Fruit fly (Drosophila melanogaster) whole organism, embryonic: ENCODE results near the gene ninaC.

Source experiments
- CG11093 ChIP-seq: fragments of 200-800 bp; sonication (Bioruptor generic); IDR thresholded peaks from 3 replicates; pipeline ENCODE4 v1.3.6; 2022; ENCODE audit warnings: missing biosample characterization, missing genetic modification characterization
- CG11456 ChIP-seq: fragments of 200-800 bp; sonication (Bioruptor generic); IDR thresholded peaks from 3 replicates; pipeline ENCODE4 v1.3.6; 2022; ENCODE audit warnings: missing biosample characterization, missing genetic modification characterization
- CG12071 ChIP-seq: fragments of 200-800 bp; sonication (Bioruptor generic); optimal IDR thresholded peaks from 3 replicates; lab custom pipeline; 2018; ENCODE audit warnings: missing biosample characterization, mild to moderate bottlenecking, missing genetic modification characterization
- CG13296 ChIP-seq: fragments of 200-800 bp; sonication (Bioruptor generic); optimal IDR thresholded peaks from 3 replicates; lab custom pipeline; 2018; ENCODE audit warnings: missing biosample characterization, mild to moderate bottlenecking, missing genetic modification characterization
- CG15601 ChIP-seq: fragments of 200-800 bp; sonication (Bioruptor generic); optimal IDR thresholded peaks from 3 replicates; lab custom pipeline; 2019; ENCODE audit warnings: missing biosample characterization, mild to moderate bottlenecking, missing genetic modification characterization, moderate library complexity
- CG1647 ChIP-seq: fragments of 200-800 bp; sonication (Bioruptor generic); optimal IDR thresholded peaks from 3 replicates; lab custom pipeline; 2016; ENCODE audit warnings: missing biosample characterization, missing genetic modification characterization
- CG2875 ChIP-seq: fragments of 200-800 bp; sonication (Bioruptor generic); optimal IDR thresholded peaks from 2 replicates; lab custom pipeline; 2017; ENCODE audit warnings: missing biosample characterization, mild to moderate bottlenecking, missing genetic modification characterization, missing genetic modification reagents
- CG30403 ChIP-seq: fragments of 200-800 bp; sonication (Bioruptor generic); optimal IDR thresholded peaks from 3 replicates; lab custom pipeline; 2016; ENCODE audit warnings: missing biosample characterization, missing genetic modification characterization
- CG4707 ChIP-seq: fragments of 200-800 bp; sonication (Bioruptor generic); optimal IDR thresholded peaks from 2 replicates; lab custom pipeline; 2018; ENCODE audit warnings: missing biosample characterization, mild to moderate bottlenecking, missing genetic modification characterization, moderate library complexity
- CG6254 ChIP-seq: fragments of 200-800 bp; sonication (Bioruptor generic); optimal IDR thresholded peaks from 3 replicates; lab custom pipeline; 2017; ENCODE audit warnings: mild to moderate bottlenecking, missing biosample characterization, missing genetic modification reagents, missing genetic modification characterization
- CG6683 ChIP-seq: fragments of 200-800 bp; sonication (Bioruptor generic); optimal IDR thresholded peaks from 2 replicates; lab custom pipeline; 2017; ENCODE audit warnings: missing biosample characterization, mild to moderate bottlenecking, missing genetic modification characterization, missing genetic modification reagents
- CG8359 ChIP-seq: fragments of 200-800 bp; sonication (Bioruptor generic); optimal IDR thresholded peaks from 2 replicates; lab custom pipeline; 2017; ENCODE audit warnings: missing biosample characterization, mild to moderate bottlenecking, missing genetic modification characterization, borderline replicate concordance
- CG9437 ChIP-seq: fragments of 200-800 bp; sonication (Bioruptor generic); optimal IDR thresholded peaks from 2 replicates; lab custom pipeline; 2018; ENCODE audit warnings: missing biosample characterization, mild to moderate bottlenecking, missing genetic modification characterization
- Chrac-16 ChIP-seq: fragments of 200-800 bp; sonication (Bioruptor generic); optimal IDR thresholded peaks from 3 replicates; lab custom pipeline; 2016; ENCODE audit warnings: missing biosample characterization, missing genetic modification characterization
- D19B ChIP-seq: fragments of 200-800 bp; sonication (Bioruptor generic); optimal IDR thresholded peaks from 2 replicates; lab custom pipeline; 2017; ENCODE audit warnings: missing biosample characterization, mild to moderate bottlenecking, missing genetic modification characterization
- Dll ChIP-seq: fragments of 200-800 bp; sonication (Bioruptor generic); IDR thresholded peaks from 4 replicates; pipeline ENCODE4 v1.3.6; 2022; ENCODE audit warnings: missing biosample characterization, missing genetic modification characterization; ENCODE audit not compliant: partially characterized antibody
- Doc3 ChIP-seq: fragments of 200-800 bp; sonication (Bioruptor generic); IDR thresholded peaks from 3 replicates; pipeline ENCODE4 v1.3.6; 2022; ENCODE audit warnings: missing biosample characterization, missing genetic modification characterization; ENCODE audit not compliant: partially characterized antibody
- Fer1 ChIP-seq: fragments of 200-800 bp; sonication (Bioruptor generic); optimal IDR thresholded peaks from 2 replicates; lab custom pipeline; 2017; ENCODE audit warnings: missing biosample characterization, mild to moderate bottlenecking, missing genetic modification characterization
- Gsc ChIP-seq: fragments of 200-800 bp; sonication (Bioruptor generic); IDR thresholded peaks from 2 replicates; pipeline ENCODE4 v1.3.6; 2022; ENCODE audit warnings: missing biosample characterization, missing genetic modification characterization
- HLH4C ChIP-seq: fragments of 200-800 bp; sonication (Bioruptor generic); IDR thresholded peaks from 3 replicates; pipeline ENCODE4 v1.3.6; 2022; ENCODE audit warnings: missing biosample characterization, missing genetic modification characterization; ENCODE audit not compliant: partially characterized antibody
- HLHmδ ChIP-seq: fragments of 200-800 bp; sonication (Bioruptor generic); optimal IDR thresholded peaks from 2 replicates; lab custom pipeline; 2018; ENCODE audit warnings: missing biosample characterization, mild to moderate bottlenecking, missing genetic modification characterization, moderate library complexity
- Kr ChIP-seq: fragments of 200-800 bp; sonication (Bioruptor generic); optimal IDR thresholded peaks from 2 replicates; lab custom pipeline; 2017; ENCODE audit warnings: missing biosample characterization, mild to moderate bottlenecking, missing genetic modification characterization
- Mes4 ChIP-seq: fragments of 200-800 bp; sonication (Bioruptor generic); optimal IDR thresholded peaks from 2 replicates; lab custom pipeline; 2016; ENCODE audit warnings: missing biosample characterization, missing genetic modification characterization
- NC2β ChIP-seq: fragments of 200-800 bp; sonication (Bioruptor generic); optimal IDR thresholded peaks from 2 replicates; lab custom pipeline; 2016; ENCODE audit warnings: missing biosample characterization, missing genetic modification characterization
- Sin3A ChIP-seq: fragments of >200 bp; optimal IDR thresholded peaks from 2 replicates; lab custom pipeline; 2018
- Spps ChIP-seq: fragments of 200-800 bp; sonication (Bioruptor generic); optimal IDR thresholded peaks from 2 replicates; lab custom pipeline; 2018; ENCODE audit warnings: missing biosample characterization, mild to moderate bottlenecking, missing genetic modification characterization
- Usf ChIP-seq: fragments of 200-800 bp; sonication (Bioruptor generic); optimal IDR thresholded peaks from 2 replicates; lab custom pipeline; 2017; ENCODE audit warnings: missing genotype, missing biosample characterization, missing genetic modification characterization
- abd-A ChIP-seq: fragments of 200-800 bp; sonication (Bioruptor generic); optimal IDR thresholded peaks from 3 replicates; lab custom pipeline; 2019; ENCODE audit warnings: missing biosample characterization, mild to moderate bottlenecking, missing genetic modification characterization, moderate library complexity
- btn ChIP-seq: fragments of 200-800 bp; sonication (Bioruptor generic); optimal IDR thresholded peaks from 2 replicates; lab custom pipeline; 2016; ENCODE audit warnings: missing biosample characterization, missing genetic modification characterization
- caup ChIP-seq: fragments of 200-800 bp; sonication (Bioruptor generic); optimal IDR thresholded peaks from 3 replicates; lab custom pipeline; 2017; ENCODE audit warnings: missing biosample characterization, mild to moderate bottlenecking, missing genetic modification characterization, moderate library complexity; ENCODE audit not compliant: severe bottlenecking
- danr ChIP-seq: fragments of 200-800 bp; sonication (Bioruptor generic); IDR thresholded peaks from 2 replicates; pipeline ENCODE4 v1.3.6; 2022; ENCODE audit warnings: missing biosample characterization, missing genetic modification characterization
- dysf ChIP-seq: fragments of 200-800 bp; sonication (Bioruptor generic); IDR thresholded peaks from 3 replicates; pipeline ENCODE4 v1.3.6; 2022; ENCODE audit warnings: missing biosample characterization, missing genetic modification characterization
- fu2 ChIP-seq: fragments of 200-800 bp; sonication (Bioruptor generic); optimal IDR thresholded peaks from 2 replicates; lab custom pipeline; 2016; ENCODE audit warnings: missing biosample characterization, missing genetic modification characterization
- gsb ChIP-seq: fragments of 200-800 bp; sonication (Bioruptor generic); IDR thresholded peaks from 2 replicates; pipeline ENCODE4 v1.3.6; 2022; ENCODE audit warnings: missing biosample characterization, missing genetic modification characterization
- hkb ChIP-seq, 2 experiments: fragments of 200-800 bp in 1 of 2; fragments of >200 bp in 1 of 2; sonication (Bioruptor generic) in 1 of 2; IDR thresholded peaks in 1 of 2; optimal IDR thresholded peaks in 1 of 2; 2 replicates each; pipeline versions ENCODE4 v1.3.6 to Lab custom; 2017 to 2022; ENCODE audit warnings: missing biosample characterization in 1 of 2, missing genetic modification characterization in 1 of 2
- jumu ChIP-seq: fragments of 200-800 bp; sonication (Bioruptor generic); optimal IDR thresholded peaks from 3 replicates; lab custom pipeline; 2016; ENCODE audit warnings: missing biosample characterization, missing genetic modification characterization
- klu ChIP-seq: fragments of 200-800 bp; sonication (Bioruptor generic); IDR thresholded peaks from 2 replicates; pipeline ENCODE4 v1.3.6; 2022; ENCODE audit warnings: missing biosample characterization, missing genetic modification characterization
- p53 ChIP-seq: fragments of 200-800 bp; sonication (Bioruptor generic); optimal IDR thresholded peaks from 2 replicates; lab custom pipeline; 2016; ENCODE audit warnings: missing biosample characterization, missing genetic modification characterization
- pb ChIP-seq: fragments of 200-800 bp; sonication (Bioruptor generic); optimal IDR thresholded peaks from 3 replicates; lab custom pipeline; 2016; ENCODE audit warnings: missing biosample characterization, missing genetic modification characterization
- peb ChIP-seq: fragments of 200-800 bp; sonication (Bioruptor generic); IDR thresholded peaks from 2 replicates; pipeline ENCODE4 v1.3.6; 2022; ENCODE audit warnings: missing biosample characterization, missing genetic modification characterization
- pnt ChIP-seq: fragments of 200-800 bp; sonication (Bioruptor generic); optimal IDR thresholded peaks from 3 replicates; lab custom pipeline; 2016; ENCODE audit warnings: missing biosample characterization, missing genetic modification characterization
- rib ChIP-seq: fragments of 200-800 bp; sonication (Bioruptor generic); IDR thresholded peaks from 2 replicates; pipeline ENCODE4 v1.3.6; 2022; ENCODE audit warnings: missing biosample characterization, missing genetic modification characterization
- run ChIP-seq: fragments of 200-800 bp; sonication (Bioruptor generic); optimal IDR thresholded peaks from 3 replicates; lab custom pipeline; 2018; ENCODE audit warnings: missing biosample characterization, mild to moderate bottlenecking, missing genetic modification characterization
- schlank ChIP-seq: fragments of 200-800 bp; sonication (Bioruptor generic); optimal IDR thresholded peaks from 2 replicates; lab custom pipeline; 2018; ENCODE audit warnings: missing biosample characterization, mild to moderate bottlenecking, missing genetic modification characterization
- sim ChIP-seq: fragments of 200-800 bp; sonication (Bioruptor generic); IDR thresholded peaks from 2 replicates; pipeline ENCODE4 v1.3.6; 2022; ENCODE audit warnings: missing biosample characterization, missing genetic modification characterization
- sna ChIP-seq: fragments of 200-800 bp; sonication (Bioruptor generic); IDR thresholded peaks from 2 replicates; pipeline ENCODE4 v1.3.6; 2022; ENCODE audit warnings: missing biosample characterization, missing genetic modification characterization; ENCODE audit not compliant: partially characterized antibody
- sob ChIP-seq: fragments of 200-800 bp; sonication (Bioruptor generic); IDR thresholded peaks from 2 replicates; pipeline ENCODE4 v1.3.6; 2022; ENCODE audit warnings: missing biosample characterization, missing genetic modification characterization
- tin ChIP-seq: fragments of 200-800 bp; sonication (Bioruptor generic); optimal IDR thresholded peaks from 3 replicates; lab custom pipeline; 2016; ENCODE audit warnings: missing biosample characterization, missing genetic modification characterization
- trh ChIP-seq: fragments of 200-800 bp; sonication (Bioruptor generic); optimal IDR thresholded peaks from 2 replicates; lab custom pipeline; 2016; ENCODE audit warnings: missing biosample characterization, missing genetic modification characterization
- ttk ChIP-seq: fragments of 200-800 bp; sonication (Bioruptor generic); IDR thresholded peaks from 2 replicates; pipeline ENCODE4 v2.1.2; 2022; ENCODE audit warnings: missing biosample characterization, missing genetic modification characterization

The ninaC gene

DNA sequence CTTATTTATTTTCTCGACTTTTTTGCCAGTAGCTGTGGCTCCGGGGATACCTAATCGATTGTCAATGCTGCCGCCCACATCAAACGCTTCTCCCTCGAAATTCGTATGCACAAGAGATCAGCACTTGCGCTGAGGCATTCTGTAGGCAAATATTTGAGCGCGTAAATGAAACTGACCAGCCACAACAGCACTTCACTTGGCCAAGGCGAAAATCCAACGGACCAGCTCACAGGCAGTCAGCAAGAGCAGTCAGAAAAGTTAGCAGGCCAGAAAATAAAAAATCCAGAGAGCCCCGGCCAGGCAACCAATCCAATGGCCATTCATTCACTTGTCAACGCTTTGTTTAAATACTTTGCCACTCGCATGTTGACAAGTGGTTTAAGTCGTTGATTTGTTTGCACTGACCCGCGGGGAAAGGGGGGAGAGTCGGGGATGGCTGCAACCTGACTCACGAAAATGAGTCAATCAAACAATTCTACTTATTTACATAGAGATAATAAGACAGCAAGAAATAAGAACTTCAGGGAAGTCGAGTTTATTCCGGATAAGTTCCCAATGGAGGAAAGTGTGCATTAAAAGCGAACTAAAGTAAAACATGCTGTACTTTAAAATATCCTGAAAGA is 38.0 kb upstream of the ninaC start (continued):
- TF ChIP-seq CG2875 (GFP tag; lab: Kevin White, UChicago) (no peak), Spps (tag; lab: Kevin White, UChicago) (no peak), CG15601 (peak; percentile 22), Fer1 (GFP tag; lab: Kevin White, UChicago) (no peak), CG30403 (GFP tag; lab: Kevin White, UChicago) (no peak), Dll (no peak), trh (GFP tag; lab: Kevin White, UChicago) (peak; percentile 4), Sin3A (lab: Kevin White, UChicago) (no peak), rib (GFP tag; lab: Robert Waterston, UW) (no peak), CG8359 (GFP tag; lab: Kevin White, UChicago) (no peak), Kr (GFP tag; lab: Kevin White, UChicago) (peak; percentile 34), CG11456 (GFP tag; lab: Robert Waterston, UW) (0 out of 3 replicates have a peak, but pooled peaks have one; percentile 38), HLHmδ (GFP tag; lab: Kevin White, UChicago) (peak; percentile 75), caup (GFP tag; lab: Kevin White, UChicago) (no peak), danr (GFP tag; lab: Robert Waterston, UW) (no peak), p53 (GFP tag; lab: Kevin White, UChicago) (peak; percentile 28), tin (GFP tag; lab: Kevin White, UChicago) (no peak), CG9437 (GFP tag; lab: Kevin White, UChicago) (no peak), jumu (GFP tag; lab: Kevin White, UChicago) (no peak), NC2β (peak; percentile 20), pb (GFP tag; lab: Kevin White, UChicago) (no peak), peb (no peak), Doc3 (GFP tag; lab: Robert Waterston, UW) (no peak), CG4707 (GFP tag; lab: Kevin White, UChicago) (no peak), pnt (GFP tag; lab: Kevin White, UChicago) (no peak), CG13296 (GFP tag; lab: Kevin White, UChicago) (peak; percentile 10), CG6254 (GFP tag; lab: Kevin White, UChicago) (no peak), gsb (no peak), CG11093 (no peak), Usf (GFP tag; lab: Kevin White, UChicago) (no peak), CG12071 (GFP tag; lab: Kevin White, UChicago) (no peak), fu2 (GFP tag; lab: Kevin White, UChicago) (no peak), sob (GFP tag; lab: Robert Waterston, UW) (no peak), Gsc (no peak), Chrac-16 (no peak), abd-A (tag; lab: Kevin White, UChicago) (no peak), run (tag; lab: Kevin White, UChicago) (no peak), hkb (optimal IDR thresholded peaks at IDR 0.05; lab: Kevin White, UChicago) (no peak), hkb (GFP tag; IDR thresholded peaks at IDR 0.05; lab: Robert Waterston, UW) (no peak; the same call in 1 of the 2 replicates), btn (GFP tag; lab: Kevin White, UChicago) (peak; percentile 20), klu (GFP tag; lab: Robert Waterston, UW) (no peak), ttk (GFP tag; lab: Robert Waterston, UW) (no peak), Mes4 (GFP tag; lab: Kevin White, UChicago) (no peak), sim (GFP tag; lab: Robert Waterston, UW) (peak; percentile 25; the same call in 1 of the 2 replicates), schlank (no peak), D19B (no peak), HLH4C (GFP tag; lab: Robert Waterston, UW) (no peak), sna (GFP tag; lab: Robert Waterston, UW) (no peak), dysf (GFP tag; lab: Robert Waterston, UW) (0 out of 3 replicates have a peak, but pooled peaks have one; percentile 23), CG1647 (GFP tag; lab: Kevin White, UChicago) (peak; percentile 4), CG6683 (GFP tag; lab: Kevin White, UChicago) (no peak)
